Worm (Caenorhabditis elegans) whole organism, L4 larva: ENCODE measurements around the gene tag-234.

Source experiments
- Y105C5A.15 ChIP-seq: fragments of 200-800 bp; sonication (Bioruptor generic); IDR thresholded peaks from 2 replicates; pipeline ENCODE4 v1.3.6; 2022; ENCODE audit warnings: missing genetic modification characterization, missing compliant biosample characterization
- ZK546.5 ChIP-seq, 2 experiments: sonication (generic microtip); optimal IDR thresholded peaks; 2 replicates each; lab custom pipeline; 2017; ENCODE audit warnings: missing biosample characterization in 2 of 2, missing genetic modification characterization in 2 of 2
- arid-1 ChIP-seq: fragments of 200-800 bp; sonication (Bioruptor generic); conservative IDR thresholded peaks from 2 replicates; pipeline ENCODE4 v1.3.6; 2022; ENCODE audit warnings: missing genetic modification reagents, missing genetic modification characterization, missing compliant biosample characterization
- ceh-28 ChIP-seq: fragments of 150-350 bp; optimal IDR thresholded peaks from 2 replicates; lab custom pipeline; 2014; ENCODE audit warnings: missing biosample characterization, missing genetic modification reagents, missing genetic modification characterization
- ceh-44 ChIP-seq: fragments of 200-800 bp; sonication (Bioruptor generic); IDR thresholded peaks from 2 replicates; pipeline ENCODE4 v1.3.6; 2022; ENCODE audit warnings: missing genetic modification reagents, missing genetic modification characterization, missing compliant biosample characterization
- ceh-62 ChIP-seq: sonication (generic microtip); optimal IDR thresholded peaks from 2 replicates; lab custom pipeline; 2017; ENCODE audit warnings: missing biosample characterization, missing genetic modification characterization
- ces-1 ChIP-seq: fragments of 150-350 bp; sonication (generic microtip); optimal IDR thresholded peaks from 4 replicates; lab custom pipeline; 2014; ENCODE audit warnings: missing biosample characterization, missing genetic modification reagents, missing genetic modification characterization
- cey-2 ChIP-seq: sonication (generic microtip); optimal IDR thresholded peaks from 3 replicates; lab custom pipeline; 2017; ENCODE audit warnings: missing genetic modification characterization, mild to moderate bottlenecking, missing compliant biosample characterization, antibody characterized with exemption, borderline replicate concordance; ENCODE audit not compliant: insufficient read depth
- daf-12 ChIP-seq: fragments of 150-350 bp; optimal IDR thresholded peaks from 2 replicates; lab custom pipeline; 2014; ENCODE audit warnings: missing biosample characterization, missing genetic modification reagents, missing genetic modification characterization
- daf-16 ChIP-seq, 3 experiments: sonication (generic microtip); optimal IDR thresholded peaks; 2 replicates each; lab custom pipeline; 2016 to 2017; ENCODE audit warnings: missing genetic modification characterization in 3 of 3, missing genetic modification reagents in 3 of 3, mild to moderate bottlenecking in 2 of 3, missing compliant biosample characterization in 2 of 3, missing biosample characterization in 1 of 3, moderate library complexity in 1 of 3
- daf-8 ChIP-seq: fragments of 200-800 bp; sonication (Bioruptor generic); IDR thresholded peaks from 2 replicates; pipeline ENCODE4 v1.3.6; 2022; ENCODE audit warnings: missing genetic modification characterization, missing compliant biosample characterization
- dmd-9 ChIP-seq: fragments of 200-800 bp; sonication (Bioruptor generic); IDR thresholded peaks from 2 replicates; pipeline ENCODE4 v1.3.6; 2022; ENCODE audit warnings: missing genetic modification reagents, missing genetic modification characterization, missing compliant biosample characterization
- duxl-1 ChIP-seq: sonication (generic microtip); optimal IDR thresholded peaks from 2 replicates; lab custom pipeline; 2016; ENCODE audit warnings: mild to moderate bottlenecking, missing genetic modification characterization, moderate library complexity, missing compliant biosample characterization; ENCODE audit not compliant: poor library complexity
- egl-27 ChIP-seq: sonication (generic microtip); optimal IDR thresholded peaks from 3 replicates; lab custom pipeline; 2017; ENCODE audit warnings: missing biosample characterization, missing genetic modification reagents, missing genetic modification characterization
- fkh-10 ChIP-seq: fragments of 150-350 bp; optimal IDR thresholded peaks from 2 replicates; lab custom pipeline; 2014; ENCODE audit warnings: missing biosample characterization, missing genetic modification reagents, missing genetic modification characterization
- hif-1 ChIP-seq, 2 experiments: sonication (generic microtip); optimal IDR thresholded peaks; 2 replicates each; lab custom pipeline; 2016 to 2017; ENCODE audit warnings: missing compliant biosample characterization in 2 of 2, missing genetic modification characterization in 2 of 2, missing genetic modification reagents in 2 of 2, missing genotype in 2 of 2, mild to moderate bottlenecking in 1 of 2
- hlh-30 ChIP-seq: sonication (generic microtip); optimal IDR thresholded peaks from 2 replicates; lab custom pipeline; 2017; ENCODE audit warnings: antibody characterized with exemption, mild to moderate bottlenecking, missing genetic modification characterization, missing compliant biosample characterization; ENCODE audit not compliant: insufficient read depth
- hmg-1.1 ChIP-seq: fragments of 200-800 bp; sonication (Bioruptor generic); IDR thresholded peaks from 2 replicates; pipeline ENCODE4 v1.3.6; 2022; ENCODE audit warnings: missing genetic modification reagents, missing genetic modification characterization, missing compliant biosample characterization
- lim-7 ChIP-seq: fragments of 200-800 bp; sonication (Bioruptor generic); IDR thresholded peaks from 2 replicates; pipeline ENCODE4 v1.3.6; 2022; ENCODE audit warnings: missing genetic modification characterization, missing compliant biosample characterization
- lin-1 ChIP-seq: fragments of 200-800 bp; sonication (Bioruptor generic); IDR thresholded peaks from 2 replicates; pipeline ENCODE4 v1.3.6; 2022; ENCODE audit warnings: missing genetic modification reagents, missing genetic modification characterization, missing compliant biosample characterization
- lin-15B ChIP-seq: fragments of 150-350 bp; sonication (generic microtip); optimal IDR thresholded peaks from 3 replicates; lab custom pipeline; 2014; ENCODE audit warnings: missing biosample characterization, missing genetic modification characterization
- lin-38 ChIP-seq: fragments of 200-800 bp; sonication (Bioruptor generic); IDR thresholded peaks from 2 replicates; pipeline ENCODE4 v1.3.6; 2022; ENCODE audit warnings: missing genetic modification reagents, missing genetic modification characterization, missing compliant biosample characterization
- lsy-2 ChIP-seq, 2 experiments: fragments of 150-350 bp in 1 of 2; sonication (generic microtip) in 1 of 2; optimal IDR thresholded peaks; 2 replicates each; lab custom pipeline; 2014 to 2017; ENCODE audit warnings: missing biosample characterization in 2 of 2, missing genetic modification characterization in 2 of 2
- madf-5 ChIP-seq, 2 experiments: fragments of 200-800 bp; sonication (Bioruptor generic); IDR thresholded peaks; 2 replicates each; pipeline ENCODE4 v1.3.6; 2022; ENCODE audit warnings: missing compliant biosample characterization in 2 of 2, missing genetic modification characterization in 2 of 2
- mdl-1 ChIP-seq, 2 experiments: fragments of 150-350 bp in 1 of 2; sonication (generic microtip) in 1 of 2; optimal IDR thresholded peaks; 2 replicates each; lab custom pipeline; 2014 to 2017; ENCODE audit warnings: missing biosample characterization in 2 of 2, missing genetic modification characterization in 2 of 2
- mep-1 ChIP-seq: fragments of 150-350 bp; sonication (generic microtip); optimal IDR thresholded peaks from 3 replicates; lab custom pipeline; 2014; ENCODE audit warnings: missing biosample characterization, missing genetic modification characterization
- mes-2 ChIP-seq: sonication (generic microtip); optimal IDR thresholded peaks from 2 replicates; lab custom pipeline; 2016; ENCODE audit warnings: missing genotype, mild to moderate bottlenecking, missing genetic modification characterization, missing compliant biosample characterization; ENCODE audit not compliant: poor library complexity, severe bottlenecking
- mxl-3 ChIP-seq: fragments of 200-800 bp; sonication (Bioruptor generic); optimal IDR thresholded peaks from 2 replicates; lab custom pipeline; 2018; ENCODE audit warnings: mild to moderate bottlenecking, missing genetic modification characterization, missing compliant biosample characterization
- nhr-10 ChIP-seq: fragments of 150-350 bp; optimal IDR thresholded peaks from 2 replicates; lab custom pipeline; 2014; ENCODE audit warnings: missing biosample characterization, missing genetic modification characterization
- nhr-111 ChIP-seq: fragments of 200-800 bp; sonication (Bioruptor generic); optimal IDR thresholded peaks from 2 replicates; lab custom pipeline; 2018; ENCODE audit warnings: mild to moderate bottlenecking, missing genetic modification characterization, missing compliant biosample characterization
- nhr-237 ChIP-seq: sonication (generic microtip); optimal IDR thresholded peaks from 2 replicates; lab custom pipeline; 2017; ENCODE audit warnings: missing biosample characterization, missing genetic modification characterization
- nhr-28 ChIP-seq: fragments of 150-350 bp; optimal IDR thresholded peaks from 2 replicates; lab custom pipeline; 2014; ENCODE audit warnings: missing biosample characterization, missing genetic modification characterization
- nhr-41 ChIP-seq: fragments of 200-800 bp; sonication (Bioruptor generic); IDR thresholded peaks from 2 replicates; pipeline ENCODE4 v1.3.6; 2022; ENCODE audit warnings: missing genetic modification reagents, missing genetic modification characterization, missing compliant biosample characterization
- nhr-77 ChIP-seq: fragments of 150-350 bp; optimal IDR thresholded peaks from 2 replicates; lab custom pipeline; 2014; ENCODE audit warnings: missing biosample characterization, missing genetic modification characterization
- pha-4 ChIP-seq, 2 experiments: fragments of 150-350 bp in 1 of 2; fragments of 200-800 bp in 1 of 2; sonication (Bioruptor generic) in 1 of 2; IDR thresholded peaks in 1 of 2; optimal IDR thresholded peaks in 1 of 2; 2 replicates each; pipeline versions ENCODE4 v1.3.6 to Lab custom; 2014 to 2022; ENCODE audit warnings: missing genetic modification characterization in 2 of 2, missing genetic modification reagents in 2 of 2, missing biosample characterization in 1 of 2, missing compliant biosample characterization in 1 of 2
- php-3 ChIP-seq: fragments of 200-800 bp; sonication (Bioruptor generic); IDR thresholded peaks from 2 replicates; pipeline ENCODE4 v1.3.6; 2022; ENCODE audit warnings: missing genetic modification reagents, missing genetic modification characterization, missing compliant biosample characterization
- pqm-1 ChIP-seq: sonication (generic microtip); optimal IDR thresholded peaks from 2 replicates; lab custom pipeline; 2017; ENCODE audit warnings: missing biosample characterization, missing genetic modification characterization
- skn-1 ChIP-seq: fragments of 150-350 bp; optimal IDR thresholded peaks from 2 replicates; lab custom pipeline; 2014; ENCODE audit warnings: missing biosample characterization, missing genetic modification characterization
- snpc-1.2 ChIP-seq: fragments of 200-800 bp; sonication (Bioruptor generic); IDR thresholded peaks from 2 replicates; pipeline ENCODE4 v1.3.6; 2022; ENCODE audit warnings: missing genetic modification reagents, missing genetic modification characterization, missing compliant biosample characterization
- snpc-4 ChIP-seq: fragments of 150-350 bp; optimal IDR thresholded peaks from 2 replicates; lab custom pipeline; 2014; ENCODE audit warnings: missing biosample characterization, missing genetic modification characterization
- spr-1 ChIP-seq: sonication (generic microtip); optimal IDR thresholded peaks from 2 replicates; lab custom pipeline; 2016; ENCODE audit warnings: mild to moderate bottlenecking, missing genetic modification characterization, missing compliant biosample characterization
- spr-3 ChIP-seq: fragments of 200-800 bp; sonication (Bioruptor generic); optimal IDR thresholded peaks from 2 replicates; lab custom pipeline; 2018; ENCODE audit warnings: mild to moderate bottlenecking, missing genetic modification characterization, missing compliant biosample characterization
- tra-1 ChIP-seq: fragments of 200-800 bp; sonication (Bioruptor generic); IDR thresholded peaks from 2 replicates; pipeline ENCODE4 v1.3.6; 2022; ENCODE audit warnings: missing genetic modification reagents, missing genetic modification characterization, missing compliant biosample characterization
- zag-1 ChIP-seq: fragments of 150-350 bp; optimal IDR thresholded peaks from 2 replicates; lab custom pipeline; 2014; ENCODE audit warnings: missing biosample characterization, missing genetic modification characterization
- zfp-3 ChIP-seq: fragments of 200-800 bp; sonication (Bioruptor generic); conservative IDR thresholded peaks from 2 replicates; pipeline ENCODE4 v1.3.6; 2022; ENCODE audit warnings: missing genetic modification reagents, missing genetic modification characterization, missing compliant biosample characterization
- zip-2 ChIP-seq: fragments of 150-350 bp; optimal IDR thresholded peaks from 2 replicates; lab custom pipeline; 2014; ENCODE audit warnings: missing biosample characterization, missing genetic modification characterization
- ztf-7 ChIP-seq: fragments of 150-350 bp; optimal IDR thresholded peaks from 2 replicates; lab custom pipeline; 2014; ENCODE audit warnings: missing biosample characterization, missing genetic modification characterization

The tag-234 gene

DNA sequence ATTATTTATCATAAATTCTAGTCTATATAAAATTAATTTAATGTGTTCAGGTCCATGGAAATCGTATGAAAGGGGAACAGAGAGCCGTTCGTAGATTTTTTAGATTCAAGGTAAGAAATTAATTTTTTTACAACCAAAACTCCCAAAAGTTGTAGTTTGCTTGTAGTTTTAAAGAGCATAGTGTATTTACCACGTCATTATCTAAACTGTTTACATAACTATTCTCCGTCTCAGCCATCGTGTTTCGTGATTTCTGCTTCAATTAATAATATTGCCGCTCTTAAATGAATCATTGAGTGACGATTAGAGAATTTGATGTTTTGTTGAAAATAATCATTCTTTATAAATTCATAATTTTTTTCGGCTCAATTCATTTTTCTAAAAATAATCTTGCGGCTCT, 47.3 kb downstream of the tag-234 start, which contains the start of gene cgt-3:
Gene cgt-3 (plus strand): TSS at position 51 of the 400 bp plus-strand sequence.
- TF ChIP-seq lsy-2 (tag; optimal IDR thresholded peaks at IDR 0.05; lab: Kevin White, UChicago) (peak in 1 of 2 experiments; percentile 12), lin-38 (GFP tag; lab: Robert Waterston, UW) (peak; percentile 30; the same call in 1 of the 2 replicates), pha-4 (GFP tag; IDR thresholded peaks at IDR 0.05; lab: Robert Waterston, UW) (no peak), pha-4 (tag; optimal IDR thresholded peaks at IDR 0.05; lab: Kevin White, UChicago) (peak; percentile 17), zag-1 (tag; lab: Kevin White, UChicago) (no peak), zfp-3 (no peak), zip-2 (tag; lab: Kevin White, UChicago) (no peak), nhr-28 (tag; lab: Kevin White, UChicago) (peak; percentile 80), daf-16 (GFP tag; optimal IDR thresholded peaks at IDR 0.05; lab: Kevin White, UChicago) (no peak), daf-16 (tag; optimal IDR thresholded peaks at IDR 0.05; lab: Kevin White, UChicago) (peak; percentile 84), ceh-28 (no peak), ceh-44 (GFP tag; lab: Robert Waterston, UW) (no peak), spr-3 (GFP tag; lab: Kevin White, UChicago) (no peak), arid-1 (GFP tag; lab: Robert Waterston, UW) (no peak), ces-1 (GFP tag; lab: Kevin White, UChicago) (no peak), daf-8 (GFP tag; lab: Robert Waterston, UW) (no peak), hlh-30 (tag; lab: Kevin White, UChicago) (no peak), nhr-237 (tag; lab: Kevin White, UChicago) (no peak)

DNA sequence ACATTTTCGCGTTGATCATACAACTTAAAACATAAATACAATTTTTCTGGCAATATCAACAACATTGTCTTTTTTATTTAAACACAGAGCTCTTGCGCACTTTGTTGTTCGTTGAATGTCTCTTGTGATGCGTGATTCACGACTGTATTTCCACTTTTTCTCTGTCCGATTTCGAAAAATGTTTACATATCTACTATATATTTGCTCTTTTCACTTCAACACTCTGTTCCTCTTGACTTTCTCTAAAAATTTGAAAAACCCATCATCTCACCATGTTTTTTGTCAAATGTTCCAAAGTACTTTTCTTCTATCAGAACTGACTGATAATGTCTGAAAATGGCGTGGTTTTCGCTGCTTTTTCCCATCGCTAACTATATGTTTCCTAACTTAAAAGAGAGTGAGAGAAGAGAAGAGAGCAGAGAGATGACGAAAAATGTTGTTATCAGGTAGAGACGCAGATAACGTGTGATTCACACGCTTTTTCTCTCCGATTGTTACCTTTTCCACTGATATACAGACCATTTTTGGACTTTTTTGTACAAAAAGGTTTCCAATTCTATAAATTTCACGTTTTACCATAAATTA, 48.0 kb downstream of the tag-234 start:
- TF ChIP-seq nhr-111 (GFP tag; lab: Kevin White, UChicago) (no peak), lin-1 (GFP tag; lab: Robert Waterston, UW) (peak; percentile 34; the same call in 1 of the 2 replicates), mep-1 (tag; lab: Kevin White, UChicago) (no peak), zip-2 (tag; lab: Kevin White, UChicago) (no peak), lsy-2 (tag; optimal IDR thresholded peaks at IDR 0.05; lab: Kevin White, UChicago) (peak in 1 of 2 experiments; percentile 45), madf-5 (GFP tag; IDR thresholded peaks at IDR 0.05; lab: Robert Waterston, UW) (no peak), daf-8 (GFP tag; lab: Robert Waterston, UW) (no peak), dmd-9 (GFP tag; lab: Robert Waterston, UW) (no peak), mes-2 (tag; lab: Kevin White, UChicago) (peak; percentile 29), ztf-7 (tag; lab: Kevin White, UChicago) (no peak), daf-12 (tag; lab: Kevin White, UChicago) (no peak), pqm-1 (tag; lab: Kevin White, UChicago) (peak; percentile 89), duxl-1 (tag; lab: Kevin White, UChicago) (no peak), nhr-77 (tag; lab: Kevin White, UChicago) (peak; percentile 78), tra-1 (GFP tag; lab: Robert Waterston, UW) (0 out of 2 replicates have a peak, but pooled peaks have one; percentile 55), fkh-10 (GFP tag; lab: Kevin White, UChicago) (no peak), egl-27 (no peak), cey-2 (tag; lab: Kevin White, UChicago) (no peak), snpc-4 (tag; lab: Kevin White, UChicago) (no peak), mxl-3 (GFP tag; lab: Kevin White, UChicago) (peak; percentile 64), mdl-1 (tag; optimal IDR thresholded peaks at IDR 0.05; lab: Kevin White, UChicago) (peak in 1 of 2 experiments; percentile 46), nhr-41 (GFP tag; lab: Robert Waterston, UW) (no peak), ZK546.5 (tag; optimal IDR thresholded peaks at IDR 0.05; lab: Kevin White, UChicago) (no peak), lim-7 (GFP tag; lab: Robert Waterston, UW) (no peak), nhr-10 (tag; lab: Kevin White, UChicago) (no peak), ceh-44 (GFP tag; lab: Robert Waterston, UW) (no peak), lin-15B (no peak), hmg-1.1 (no peak), ceh-28 (no peak), hif-1 (tag; optimal IDR thresholded peaks at IDR 0.05; lab: Kevin White, UChicago) (peak in 1 of 2 experiments; percentile 6), skn-1 (no peak), spr-1 (tag; lab: Kevin White, UChicago) (no peak), php-3 (GFP tag; lab: Robert Waterston, UW) (no peak), ceh-62 (no peak), Y105C5A.15 (no peak), snpc-1.2 (no peak)
